Worm (Caenorhabditis elegans): ENCODE data around the gene oxy-4.

DNA sequence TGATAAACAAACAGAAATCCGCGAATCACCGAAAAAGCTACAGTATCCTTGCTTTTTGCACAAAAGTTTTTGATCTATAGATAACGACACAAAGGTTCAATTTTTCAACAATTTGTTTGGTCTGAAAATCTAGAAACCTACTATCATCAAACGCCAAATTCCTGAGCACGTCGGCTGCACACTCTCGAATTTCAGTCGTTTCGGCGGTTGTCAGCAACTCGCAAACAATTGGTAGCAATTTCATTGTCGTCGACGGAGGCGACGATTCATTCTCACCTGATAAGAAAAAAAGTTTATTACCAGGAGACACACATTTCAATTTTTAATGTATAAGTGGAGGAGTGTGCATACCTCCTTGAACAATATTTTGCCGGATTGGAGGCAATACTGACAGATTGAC, 12.7 kb downstream of the oxy-4 start:
- TF ChIP-seq hmbx-1 (tag; optimal IDR thresholded peaks at IDR 0.05) (no peak), ceh-13 (GFP tag; optimal IDR thresholded peaks at IDR 0.05) (no peak), sea-1 (GFP tag; conservative IDR thresholded peaks at IDR 0.05) (no peak), hmg-4 (GFP tag; optimal IDR thresholded peaks at IDR 0.05) (no peak), ets-7 (tag; optimal IDR thresholded peaks at IDR 0.05) (no peak), ama-1 (optimal IDR thresholded peaks at IDR 0.05) (no peak), flt-1 (GFP tag; IDR thresholded peaks at IDR 0.05) (no peak)
